Worm (Caenorhabditis elegans) whole organism, L1 larva: Measurements from ENCODE around the gene F40C5.2.
"Not testable (repeated sequence)": the region's sequence is repeated elsewhere in the genome, so short reads cannot be mapped to it uniquely, and the experiment has no call there.

ENCODE experiments used
- blmp-1 ChIP-seq: fragments of 150-350 bp; optimal IDR thresholded peaks from 2 replicates; lab custom pipeline; 2014; ENCODE audit warnings: missing biosample characterization, missing genetic modification characterization
- ceh-63 ChIP-seq: fragments of 200-800 bp; sonication (Bioruptor generic); optimal IDR thresholded peaks from 2 replicates; lab custom pipeline; 2018; ENCODE audit warnings: mild to moderate bottlenecking, missing genetic modification characterization, missing compliant biosample characterization
- ces-1 ChIP-seq: fragments of 150-350 bp; optimal IDR thresholded peaks from 2 replicates; lab custom pipeline; 2014; ENCODE audit warnings: missing biosample characterization, missing genetic modification reagents, missing genetic modification characterization
- dsc-1 ChIP-seq: sonication (generic microtip); optimal IDR thresholded peaks from 2 replicates; lab custom pipeline; 2016; ENCODE audit warnings: mild to moderate bottlenecking, missing genetic modification characterization, missing compliant biosample characterization
- efl-1 ChIP-seq, 4 experiments: fragments of 150-350 bp; optimal IDR thresholded peaks in 3 of 4; peaks in 1 of 4; 1 replicate in 1 of 4; 2 replicates in 3 of 4; lab custom pipeline; 2014; ENCODE audit warnings: missing biosample characterization in 2 of 4, missing genetic modification characterization in 2 of 4, missing genetic modification reagents in 2 of 4
- elt-2 ChIP-seq: sonication (generic microtip); optimal IDR thresholded peaks from 2 replicates; lab custom pipeline; 2016; ENCODE audit warnings: missing genetic modification characterization, mild to moderate bottlenecking, inconsistent platforms, missing compliant biosample characterization, missing genetic modification reagents
- elt-3 ChIP-seq, 6 experiments: fragments of 150-350 bp in 1 of 6; sonication (generic microtip); optimal IDR thresholded peaks; 2 replicates each; lab custom pipeline; 2017 to 2018; ENCODE audit warnings: missing biosample characterization in 6 of 6, missing genetic modification characterization in 6 of 6, inconsistent platforms in 1 of 6
- lin-39 ChIP-seq: fragments of 150-350 bp; optimal IDR thresholded peaks from 2 replicates; lab custom pipeline; 2014; ENCODE audit warnings: missing biosample characterization, missing genetic modification reagents, missing genetic modification characterization
- lsy-2 ChIP-seq, 2 experiments: fragments of 150-350 bp; optimal IDR thresholded peaks; 2 replicates each; lab custom pipeline; 2014; ENCODE audit warnings: missing biosample characterization in 2 of 2, missing genetic modification characterization in 2 of 2
- mab-9 ChIP-seq: fragments of 200-800 bp; sonication (Bioruptor generic); IDR thresholded peaks from 2 replicates; pipeline ENCODE4 v1.3.6; 2022; ENCODE audit warnings: missing genetic modification reagents, missing genetic modification characterization, missing compliant biosample characterization
- mdl-1 ChIP-seq, 2 experiments: fragments of 150-350 bp; optimal IDR thresholded peaks; 2 replicates each; lab custom pipeline; 2014 to 2017; ENCODE audit warnings: missing biosample characterization in 2 of 2, missing genetic modification characterization in 2 of 2, inconsistent platforms in 1 of 2
- nhr-20 ChIP-seq: sonication (generic microtip); optimal IDR thresholded peaks from 2 replicates; lab custom pipeline; 2016; ENCODE audit warnings: mild to moderate bottlenecking, missing genetic modification characterization, missing compliant biosample characterization
- nhr-237 ChIP-seq: fragments of 150-350 bp; optimal IDR thresholded peaks from 2 replicates; lab custom pipeline; 2014; ENCODE audit warnings: missing biosample characterization, missing genetic modification characterization
- sptf-1 ChIP-seq: fragments of 150-350 bp; optimal IDR thresholded peaks from 2 replicates; lab custom pipeline; 2014; ENCODE audit warnings: missing biosample characterization, missing genetic modification characterization
- sup-37 ChIP-seq: fragments of 200-800 bp; sonication (Bioruptor generic); optimal IDR thresholded peaks from 2 replicates; lab custom pipeline; 2018; ENCODE audit warnings: mild to moderate bottlenecking, missing genetic modification characterization, missing compliant biosample characterization
- unc-130 ChIP-seq: fragments of 150-350 bp; optimal IDR thresholded peaks from 2 replicates; lab custom pipeline; 2017; ENCODE audit warnings: missing biosample characterization, missing genetic modification characterization, inconsistent platforms

The F40C5.2 gene

ce11 chrV:3614397-3614796 lies 43.6 kb downstream of the F40C5.2 start, which contains the start of gene T22F3.11:
Gene T22F3.11 (minus strand): TSS chrV:3614553.
- no peak for TF ChIP-seq nhr-237 (tag; lab: Kevin White, UChicago)
- no peak for TF ChIP-seq efl-1 (optimal IDR thresholded peaks at IDR 0.05; lab: Kevin White, UChicago)
- peak in 1 of 2 experiments; percentile 61 for TF ChIP-seq efl-1 (GFP tag; optimal IDR thresholded peaks at IDR 0.05 in 1 of 2; lab: Kevin White, UChicago)
- peak; percentile 78 for TF ChIP-seq blmp-1

- TF ChIP-seq sup-37 (GFP tag; lab: Kevin White, UChicago) (no peak), mab-9 (no peak), elt-3 (tag; optimal IDR thresholded peaks at IDR 0.05; lab: Kevin White, UChicago) (peak in 4 of 6 experiments; percentile 47 to 99 (median 65)), efl-1 (optimal IDR thresholded peaks at IDR 0.05; lab: Kevin White, UChicago) (no peak), efl-1 (GFP tag; optimal IDR thresholded peaks at IDR 0.05 in 1 of 2; lab: Kevin White, UChicago) (peak in 1 of 2 experiments; percentile 22), dsc-1 (tag; lab: Kevin White, UChicago) (no peak), blmp-1 (peak; percentile 69), lsy-2 (tag; optimal IDR thresholded peaks at IDR 0.05; lab: Kevin White, UChicago) (peak in 1 of 2 experiments; percentile 30), nhr-20 (peak; percentile 64), sptf-1 (no peak), unc-130 (tag; lab: Kevin White, UChicago) (peak; percentile 46), mdl-1 (tag; optimal IDR thresholded peaks at IDR 0.05; lab: Kevin White, UChicago) (peak in 1 of 2 experiments; percentile 58), elt-2 (tag; lab: Kevin White, UChicago) (no peak), lin-39 (no peak)
- TF ChIP-seq, all 84 proteins: peak for 7
These were observed 46.0 kb downstream of the F40C5.2 start for ce11 chrV:3616844-3617243.

ce11 chrV:3620608-3621007 lies 49.8 kb downstream of the F40C5.2 start, which contains the start of gene srx-93:
Gene srx-93 (minus strand): TSS chrV:3620708.
- not testable (repeated sequence) for TF ChIP-seq elt-2 (tag; lab: Kevin White, UChicago); ces-1 (GFP tag; lab: Kevin White, UChicago); ceh-63 (GFP tag; lab: Kevin White, UChicago)
